Worm (Caenorhabditis elegans) whole organism, dauer: ENCODE measurements around the gene nspg-8.

Experiments
- unc-62 ChIP-seq: sonication (generic microtip); optimal IDR thresholded peaks from 2 replicates; lab custom pipeline; 2017; ENCODE audit warnings: missing biosample characterization, missing genetic modification reagents, missing genetic modification characterization

nspg-8 gene

ce11 chrIII:1225595-1225994, 43.7 kb downstream of the nspg-8 start:
- TF ChIP-seq unc-62 (GFP tag; lab: Kevin White, UChicago): no peak

ce11 chrIII:1226256-1226655, 44.4 kb downstream of the nspg-8 start:
- no peak for TF ChIP-seq unc-62 (GFP tag; lab: Kevin White, UChicago)

ce11 chrIII:1228593-1228992, 46.7 kb downstream of the nspg-8 start:
- TF ChIP-seq unc-62 (GFP tag; lab: Kevin White, UChicago): no peak

ce11 chrIII:1229510-1229909, 47.7 kb downstream of the nspg-8 start:
- TF ChIP-seq unc-62 (GFP tag; lab: Kevin White, UChicago): no peak

- TF ChIP-seq unc-62 (GFP tag; lab: Kevin White, UChicago): no peak
Measured at ce11 chrIII:1230174-1230573, 48.3 kb downstream of the nspg-8 start, which contains the start of gene pes-4. Gene pes-4, minus strand, starts transcription at chrIII:1230274.

ce11 chrIII:1230672-1231071, 48.8 kb downstream of the nspg-8 start:
- TF ChIP-seq unc-62 (GFP tag; lab: Kevin White, UChicago): no peak

- no peak for TF ChIP-seq unc-62 (GFP tag; lab: Kevin White, UChicago)
Measured at ce11 chrIII:1231186-1231585, 49.3 kb downstream of the nspg-8 start.
